Fruit fly (Drosophila melanogaster): Measurements from ENCODE around the gene obst-A.

dm6 chrX:20240518-20241186 lies 997 bp downstream of the obst-A start:
- TF ChIP-seq psq (optimal IDR thresholded peaks at IDR 0.05): no peak
- TF ChIP-seq ttk (optimal IDR thresholded peaks at IDR 0.05): no peak
- TF ChIP-seq Sin3A (optimal IDR thresholded peaks at IDR 0.05): no peak
